Fruit fly (Drosophila melanogaster) whole organism, prepupa: ENCODE results near the gene CG17752.
A peak's percentile ranks its signal among the peaks of the same experiment; 100 is the strongest.

Experiments
- CG10631 ChIP-seq: fragments of 200-800 bp; sonication (Bioruptor generic); optimal IDR thresholded peaks from 2 replicates; lab custom pipeline; 2016; ENCODE audit warnings: missing biosample characterization, missing genetic modification characterization
- CG11294 ChIP-seq: fragments of 200-800 bp; sonication (Bioruptor generic); IDR thresholded peaks from 2 replicates; pipeline ENCODE4 v1.3.6; 2022; ENCODE audit warnings: missing biosample characterization, missing genetic modification characterization
- CG15336 ChIP-seq: fragments of 200-800 bp; sonication (Bioruptor generic); IDR thresholded peaks from 2 replicates; pipeline ENCODE4 v1.3.6; 2022; ENCODE audit warnings: missing biosample characterization, missing genetic modification characterization
- CG16779 ChIP-seq: fragments of 200-800 bp; sonication (Bioruptor generic); optimal IDR thresholded peaks from 3 replicates; lab custom pipeline; 2017; ENCODE audit warnings: missing biosample characterization, mild to moderate bottlenecking, missing genetic modification characterization
- CG3032 ChIP-seq: fragments of 200-800 bp; optimal IDR thresholded peaks from 2 replicates; lab custom pipeline; 2019; ENCODE audit warnings: missing biosample characterization, mild to moderate bottlenecking, missing genetic modification characterization, moderate library complexity
- CG32006 ChIP-seq: fragments of 200-800 bp; sonication (Bioruptor generic); optimal IDR thresholded peaks from 3 replicates; lab custom pipeline; 2017; ENCODE audit warnings: missing biosample characterization, mild to moderate bottlenecking, missing genetic modification characterization
- CG34406 ChIP-seq: fragments of 200-800 bp; sonication (Bioruptor generic); optimal IDR thresholded peaks from 3 replicates; lab custom pipeline; 2016; ENCODE audit warnings: missing biosample characterization, missing genetic modification characterization
- CG3919 ChIP-seq: fragments of 200-800 bp; sonication (Bioruptor generic); optimal IDR thresholded peaks from 3 replicates; lab custom pipeline; 2016; ENCODE audit warnings: missing biosample characterization, missing genetic modification characterization
- CG4318 ChIP-seq: fragments of 200-800 bp; sonication (Bioruptor generic); optimal IDR thresholded peaks from 3 replicates; lab custom pipeline; 2017; ENCODE audit warnings: missing biosample characterization, mild to moderate bottlenecking, missing genetic modification characterization
- CG6163 ChIP-seq: fragments of 200-800 bp; sonication (Bioruptor generic); IDR thresholded peaks from 3 replicates; pipeline ENCODE4 v1.3.6; 2022; ENCODE audit warnings: missing biosample characterization, missing genetic modification characterization
- CG6792 ChIP-seq: fragments of 200-800 bp; sonication (Bioruptor generic); optimal IDR thresholded peaks from 3 replicates; lab custom pipeline; 2016; ENCODE audit warnings: missing biosample characterization, missing genetic modification characterization
- CG6808 ChIP-seq: fragments of 200-800 bp; sonication (Bioruptor generic); optimal IDR thresholded peaks from 3 replicates; lab custom pipeline; 2017; ENCODE audit warnings: missing biosample characterization, missing genetic modification characterization, mild to moderate bottlenecking, moderate library complexity, missing genetic modification reagents
- CG7368 ChIP-seq: fragments of 200-800 bp; sonication (Bioruptor generic); optimal IDR thresholded peaks from 3 replicates; lab custom pipeline; 2016; ENCODE audit warnings: missing biosample characterization, missing genetic modification characterization
- CG8119 ChIP-seq: fragments of 200-800 bp; sonication (Bioruptor generic); IDR thresholded peaks from 3 replicates; pipeline ENCODE4 v1.3.6; 2022; ENCODE audit warnings: missing biosample characterization, missing genetic modification characterization
- CG8632 ChIP-seq: fragments of 200-800 bp; sonication (Bioruptor generic); optimal IDR thresholded peaks from 3 replicates; lab custom pipeline; 2016; ENCODE audit warnings: missing biosample characterization, missing genetic modification characterization
- CG9139 ChIP-seq: fragments of 200-800 bp; sonication (Bioruptor generic); optimal IDR thresholded peaks from 3 replicates; lab custom pipeline; 2017; ENCODE audit warnings: missing biosample characterization, mild to moderate bottlenecking, missing genetic modification characterization
- Eip75B ChIP-seq: fragments of 200-800 bp; sonication (Bioruptor generic); optimal IDR thresholded peaks from 3 replicates; lab custom pipeline; 2016; ENCODE audit warnings: missing biosample characterization, missing genetic modification characterization
- Eip78C ChIP-seq: fragments of 200-800 bp; sonication (Bioruptor generic); peaks from one replicate; lab custom pipeline; 2016; ENCODE audit warnings: missing biosample characterization, missing genetic modification characterization
- Eip93F ChIP-seq: fragments of 200-800 bp; sonication (Bioruptor generic); optimal IDR thresholded peaks from 2 replicates; lab custom pipeline; 2016; ENCODE audit warnings: missing biosample characterization, mild to moderate bottlenecking, missing genetic modification characterization
- Ets21C ChIP-seq: fragments of 200-800 bp; sonication (Bioruptor generic); optimal IDR thresholded peaks from 3 replicates; lab custom pipeline; 2016; ENCODE audit warnings: missing biosample characterization, missing genetic modification characterization
- Ets96B ChIP-seq: fragments of 200-800 bp; optimal IDR thresholded peaks from 2 replicates; lab custom pipeline; 2019; ENCODE audit warnings: missing biosample characterization, mild to moderate bottlenecking, missing genetic modification characterization, moderate library complexity
- Gug ChIP-seq: fragments of 200-800 bp; sonication (Bioruptor generic); IDR thresholded peaks from 2 replicates; pipeline ENCODE4 v1.3.6; 2022; ENCODE audit warnings: missing biosample characterization, missing genetic modification characterization
- Hr38 ChIP-seq: sonication (Bioruptor generic); optimal IDR thresholded peaks from 2 replicates; lab custom pipeline; 2016; ENCODE audit warnings: missing biosample characterization, missing genetic modification characterization
- Hr4 ChIP-seq: fragments of 200-800 bp; sonication (Bioruptor generic); optimal IDR thresholded peaks from 3 replicates; lab custom pipeline; 2016; ENCODE audit warnings: missing biosample characterization, missing genetic modification characterization
- Lpt ChIP-seq: fragments of 200-800 bp; sonication (Bioruptor generic); optimal IDR thresholded peaks from 3 replicates; lab custom pipeline; 2016; ENCODE audit warnings: missing biosample characterization, missing genetic modification characterization
- OdsH ChIP-seq: fragments of 200-800 bp; sonication (Bioruptor generic); optimal IDR thresholded peaks from 3 replicates; lab custom pipeline; 2016; ENCODE audit warnings: missing biosample characterization, missing genetic modification characterization
- Smox ChIP-seq: fragments of 200-800 bp; sonication (Bioruptor generic); optimal IDR thresholded peaks from 3 replicates; lab custom pipeline; 2016; ENCODE audit warnings: missing biosample characterization, missing genetic modification characterization
- Sox102F ChIP-seq: fragments of 200-800 bp; sonication (Bioruptor generic); optimal IDR thresholded peaks from 2 replicates; lab custom pipeline; 2016; ENCODE audit warnings: missing biosample characterization, mild to moderate bottlenecking, missing genetic modification characterization
- Sox15 ChIP-seq: fragments of 200-800 bp; sonication (Bioruptor generic); optimal IDR thresholded peaks from 3 replicates; lab custom pipeline; 2016; ENCODE audit warnings: missing biosample characterization, missing genetic modification characterization
- achi ChIP-seq: fragments of 200-800 bp; sonication (Bioruptor generic); optimal IDR thresholded peaks from 3 replicates; lab custom pipeline; 2016; ENCODE audit warnings: missing biosample characterization, missing genetic modification characterization
- dac ChIP-seq: fragments of 200-800 bp; sonication (Bioruptor generic); optimal IDR thresholded peaks from 2 replicates; lab custom pipeline; 2017; ENCODE audit warnings: missing biosample characterization, mild to moderate bottlenecking, missing genetic modification characterization
- eg ChIP-seq: fragments of 200-800 bp; sonication (Bioruptor generic); IDR thresholded peaks from 3 replicates; pipeline ENCODE4 v1.3.6; 2022; ENCODE audit warnings: missing biosample characterization, missing genetic modification characterization
- esn ChIP-seq: fragments of 200-800 bp; sonication (Bioruptor generic); optimal IDR thresholded peaks from 2 replicates; lab custom pipeline; 2016; ENCODE audit warnings: missing biosample characterization, mild to moderate bottlenecking, missing genetic modification characterization, moderate library complexity
- fd59A ChIP-seq: fragments of 200-800 bp; sonication (Bioruptor generic); optimal IDR thresholded peaks from 2 replicates; lab custom pipeline; 2017; ENCODE audit warnings: missing biosample characterization, mild to moderate bottlenecking, missing genetic modification characterization, missing genetic modification reagents
- fkh ChIP-seq: fragments of 200-800 bp; sonication (Bioruptor generic); optimal IDR thresholded peaks from 3 replicates; lab custom pipeline; 2017; ENCODE audit warnings: missing biosample characterization, mild to moderate bottlenecking, missing genetic modification characterization, moderate library complexity
- lz ChIP-seq: fragments of 200-800 bp; sonication (Bioruptor generic); optimal IDR thresholded peaks from 3 replicates; lab custom pipeline; 2016; ENCODE audit warnings: missing biosample characterization, missing genetic modification characterization
- spab ChIP-seq: fragments of 200-800 bp; sonication (Bioruptor generic); optimal IDR thresholded peaks from 2 replicates; lab custom pipeline; 2017; ENCODE audit warnings: missing biosample characterization, mild to moderate bottlenecking, missing genetic modification characterization, missing genetic modification reagents
- ss ChIP-seq, 2 experiments: fragments of 200-800 bp; sonication (Bioruptor generic); optimal IDR thresholded peaks; 2 replicates in 1 of 2; 3 replicates in 1 of 2; lab custom pipeline; 2017 to 2018; ENCODE audit warnings: mild to moderate bottlenecking in 2 of 2, missing biosample characterization in 2 of 2, missing genetic modification characterization in 2 of 2, moderate library complexity in 1 of 2
- svp ChIP-seq: fragments of 200-800 bp; sonication (Bioruptor generic); peaks from one replicate; lab custom pipeline; 2016; ENCODE audit warnings: missing biosample characterization, missing genetic modification characterization
- topi ChIP-seq: fragments of 200-800 bp; sonication (Bioruptor generic); optimal IDR thresholded peaks from 3 replicates; lab custom pipeline; 2016; ENCODE audit warnings: missing biosample characterization, missing genetic modification characterization

The CG17752 gene

dm6 chr3R:19627792-19628522 lies 17.9 kb downstream of the CG17752 start (continued):
- no peak for TF ChIP-seq CG8632 (GFP tag; lab: Kevin White, UChicago)
- no peak for TF ChIP-seq CG10631 (GFP tag; lab: Kevin White, UChicago)
- 0 out of 2 replicates have a peak, but pooled peaks have one; percentile 15 for TF ChIP-seq CG15336 (GFP tag; lab: Robert Waterston, UW)
- no peak for TF ChIP-seq achi (GFP tag; lab: Kevin White, UChicago)
- TF ChIP-seq spab = peak; percentile 1
- TF ChIP-seq, all 60 proteins: peak for 10

DNA sequence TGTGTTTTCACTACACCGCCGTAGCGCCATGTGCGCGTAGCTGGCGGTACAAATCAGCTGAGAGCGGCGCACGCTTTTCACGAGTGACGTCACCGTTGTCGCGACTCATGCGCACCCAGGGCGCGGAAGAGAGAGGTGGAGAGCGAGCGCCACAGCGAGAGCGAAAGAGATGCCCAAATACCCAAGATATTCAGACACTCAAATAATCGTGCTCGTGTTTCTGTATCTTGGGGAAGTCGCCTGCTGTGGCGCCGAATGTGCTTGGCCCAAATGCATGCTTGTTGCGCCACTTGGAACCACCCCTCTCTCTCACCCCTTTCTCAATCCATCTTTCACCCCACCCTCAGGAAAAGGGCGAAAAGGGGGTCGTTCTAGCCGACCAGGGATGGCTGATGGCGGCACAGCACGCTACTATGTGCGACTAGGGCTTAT lies 22.7 kb downstream of the CG17752 start, which contains the start of gene CG6231:
TSS of gene CG6231 (minus strand) at position 34 of the 432 bp plus-strand sequence.
- peak; percentile 29; the same call in 1 of the 2 replicates for TF ChIP-seq CG15336 (GFP tag; lab: Robert Waterston, UW)
- no peak for TF ChIP-seq Sox102F
- peak; percentile 26 for TF ChIP-seq Eip78C (GFP tag; lab: Kevin White, UChicago)
- TF ChIP-seq CG6163 (GFP tag; lab: Robert Waterston, UW) = peak; percentile 44; the same call in 1 of the 3 replicates
- TF ChIP-seq CG34406 = no peak
- no peak for TF ChIP-seq CG4318 (GFP tag; lab: Kevin White, UChicago)

dm6 chr3R:19634649-19635048 lies 24.6 kb downstream of the CG17752 start, which contains the start of gene CG34138:
CG34138 (plus strand) TSS chr3R:19634949.
- TF ChIP-seq CG6808 (GFP tag; lab: Kevin White, UChicago) = no peak
- TF ChIP-seq eg (GFP tag; lab: Robert Waterston, UW) = no peak
- no peak for TF ChIP-seq CG8632 (GFP tag; lab: Kevin White, UChicago)
- no peak for TF ChIP-seq Gug (GFP tag; lab: Robert Waterston, UW)
- no peak for TF ChIP-seq Ets21C (GFP tag; lab: Kevin White, UChicago)
- TF ChIP-seq CG9139 = no peak
- no peak for TF ChIP-seq CG34406
- no peak for TF ChIP-seq Hr4 (GFP tag; lab: Kevin White, UChicago)
- TF ChIP-seq OdsH (GFP tag; lab: Kevin White, UChicago) = no peak

DNA sequence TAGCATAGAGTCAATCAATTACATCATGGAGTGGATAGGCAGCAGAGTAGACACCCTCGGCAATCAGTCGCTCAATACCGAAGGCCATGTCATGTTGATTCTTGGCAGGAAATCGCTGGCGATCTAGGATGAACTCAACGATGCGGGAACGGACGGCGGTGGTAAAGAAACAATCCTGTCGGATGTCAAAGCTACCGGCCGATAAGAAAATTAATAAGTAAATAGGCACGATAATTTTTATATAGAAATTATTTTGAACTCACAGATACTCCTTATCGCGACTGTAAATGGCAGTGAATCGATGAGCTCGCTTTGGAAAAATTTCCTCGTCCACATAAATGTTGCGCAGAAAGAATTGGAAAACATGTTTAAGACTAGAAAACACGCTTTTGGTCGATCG lies 28.0 kb downstream of the CG17752 start:
- TF ChIP-seq svp (GFP tag; lab: Kevin White, UChicago) = peak; percentile 91
- TF ChIP-seq Eip93F (GFP tag; lab: Kevin White, UChicago) = no peak

- peak; percentile 43 for TF ChIP-seq CG9139
- TF ChIP-seq CG6808 (GFP tag; lab: Kevin White, UChicago) = no peak
- no peak for TF ChIP-seq fd59A (GFP tag; lab: Kevin White, UChicago)
- TF ChIP-seq CG3919 (GFP tag; lab: Kevin White, UChicago) = peak; percentile 29
- TF ChIP-seq ss (GFP tag; optimal IDR thresholded peaks at IDR 0.05; lab: Kevin White, UChicago) = no peak
- no peak for TF ChIP-seq lz (GFP tag; lab: Kevin White, UChicago)
- TF ChIP-seq Lpt (GFP tag; lab: Kevin White, UChicago) = no peak
- TF ChIP-seq CG8119 (GFP tag; lab: Robert Waterston, UW) = 0 out of 3 replicates have a peak, but pooled peaks have one; percentile 12
- TF ChIP-seq CG7368 = no peak
- TF ChIP-seq Smox (GFP tag; lab: Kevin White, UChicago) = no peak
- no peak for TF ChIP-seq OdsH (GFP tag; lab: Kevin White, UChicago)
- TF ChIP-seq svp (GFP tag; lab: Kevin White, UChicago) = peak; percentile 83
- no peak for TF ChIP-seq CG3032 (tag; lab: Kevin White, UChicago)
- no peak for TF ChIP-seq CG11294 (GFP tag; lab: Robert Waterston, UW)
- peak; percentile 16 for TF ChIP-seq Sox102F
- TF ChIP-seq Eip93F (GFP tag; lab: Kevin White, UChicago) = no peak
- TF ChIP-seq Eip78C (GFP tag; lab: Kevin White, UChicago) = peak; percentile 72
- TF ChIP-seq CG6792 = no peak
- peak; percentile 23 for TF ChIP-seq CG16779
- TF ChIP-seq esn (GFP tag; lab: Kevin White, UChicago) = no peak
- TF ChIP-seq Eip75B (GFP tag; lab: Kevin White, UChicago) = no peak
- TF ChIP-seq topi (GFP tag; lab: Kevin White, UChicago) = no peak
- TF ChIP-seq fkh (GFP tag; lab: Kevin White, UChicago) = no peak
- no peak for TF ChIP-seq Ets96B
- peak; percentile 56; the same call in 2 of the 3 replicates for TF ChIP-seq CG6163 (GFP tag; lab: Robert Waterston, UW)
- no peak for TF ChIP-seq CG32006
- TF ChIP-seq Hr38 (GFP tag; lab: Kevin White, UChicago) = no peak
- TF ChIP-seq eg (GFP tag; lab: Robert Waterston, UW) = peak; percentile 32; the same call in 1 of the 3 replicates
- TF ChIP-seq Gug (GFP tag; lab: Robert Waterston, UW) = no peak
- TF ChIP-seq Hr4 (GFP tag; lab: Kevin White, UChicago) = no peak
- TF ChIP-seq Sox15 (GFP tag; lab: Kevin White, UChicago) = no peak
- peak; percentile 0 for TF ChIP-seq achi (GFP tag; lab: Kevin White, UChicago)
- TF ChIP-seq dac (GFP tag; lab: Kevin White, UChicago) = no peak
Observed at dm6 chr3R:19641058-19641457, 31.0 kb downstream of the CG17752 start.
